Fruit fly (Drosophila melanogaster) whole organism, embryonic: Measurements from ENCODE around the gene Dph3.
A peak's percentile ranks its signal among the peaks of the same experiment; 100 is the strongest.

Source experiments
- Bgb ChIP-seq: fragments of 200-800 bp; sonication (Bioruptor generic); IDR thresholded peaks from 2 replicates; pipeline ENCODE4 v1.3.6; 2022; ENCODE audit warnings: missing biosample characterization, missing genetic modification characterization; ENCODE audit not compliant: partially characterized antibody
- CG10209 ChIP-seq: fragments of 200-800 bp; sonication (Bioruptor generic); optimal IDR thresholded peaks from 3 replicates; lab custom pipeline; 2017; ENCODE audit warnings: missing biosample characterization, mild to moderate bottlenecking, missing genetic modification characterization, missing genetic modification reagents
- CG10267 ChIP-seq: fragments of 200-800 bp; sonication (Bioruptor generic); optimal IDR thresholded peaks from 2 replicates; lab custom pipeline; 2018; ENCODE audit warnings: missing biosample characterization, mild to moderate bottlenecking, missing genetic modification characterization, moderate library complexity
- CG10979 ChIP-seq: fragments of 200-800 bp; sonication (Bioruptor generic); optimal IDR thresholded peaks from 2 replicates; lab custom pipeline; 2018; ENCODE audit warnings: missing biosample characterization, mild to moderate bottlenecking, missing genetic modification characterization, moderate library complexity
- CG12104 ChIP-seq: fragments of 200-800 bp; sonication (Bioruptor generic); optimal IDR thresholded peaks from 3 replicates; lab custom pipeline; 2016; ENCODE audit warnings: missing biosample characterization, missing genetic modification characterization
- CG15011 ChIP-seq: fragments of 200-800 bp; sonication (Bioruptor generic); optimal IDR thresholded peaks from 3 replicates; lab custom pipeline; 2018; ENCODE audit warnings: missing biosample characterization, mild to moderate bottlenecking, missing genetic modification characterization
- CG1602 ChIP-seq: fragments of 200-800 bp; sonication (Bioruptor generic); optimal IDR thresholded peaks from 3 replicates; lab custom pipeline; 2016; ENCODE audit warnings: missing biosample characterization, missing genetic modification characterization
- CG17328 ChIP-seq: fragments of 200-800 bp; sonication (Bioruptor generic); IDR thresholded peaks from 2 replicates; pipeline ENCODE4 v1.3.6; 2022; ENCODE audit warnings: missing biosample characterization, missing genetic modification characterization
- CG18599 ChIP-seq: fragments of 200-800 bp; sonication (Bioruptor generic); optimal IDR thresholded peaks from 3 replicates; lab custom pipeline; 2017; ENCODE audit warnings: missing biosample characterization, missing genetic modification characterization, mild to moderate bottlenecking, moderate library complexity, missing genetic modification reagents
- CG3847 ChIP-seq: fragments of 200-800 bp; sonication (Bioruptor generic); IDR thresholded peaks from 2 replicates; pipeline ENCODE4 v1.3.6; 2022; ENCODE audit warnings: missing biosample characterization, missing genetic modification characterization
- CG4282 ChIP-seq: fragments of 200-800 bp; sonication (Bioruptor generic); optimal IDR thresholded peaks from 2 replicates; lab custom pipeline; 2016; ENCODE audit warnings: missing biosample characterization, missing genetic modification characterization
- CG4404 ChIP-seq: fragments of 200-800 bp; sonication (Bioruptor generic); IDR thresholded peaks from 2 replicates; pipeline ENCODE4 v1.3.6; 2022; ENCODE audit warnings: missing biosample characterization, missing genetic modification characterization
- CG6683 ChIP-seq: fragments of 200-800 bp; sonication (Bioruptor generic); optimal IDR thresholded peaks from 2 replicates; lab custom pipeline; 2017; ENCODE audit warnings: missing biosample characterization, mild to moderate bottlenecking, missing genetic modification characterization, missing genetic modification reagents
- CG6854 ChIP-seq: fragments of 200-800 bp; sonication (Bioruptor generic); optimal IDR thresholded peaks from 3 replicates; lab custom pipeline; 2017; ENCODE audit warnings: missing biosample characterization, mild to moderate bottlenecking, missing genetic modification characterization
- CG7357 ChIP-seq: fragments of 200-800 bp; sonication (Bioruptor generic); IDR thresholded peaks from 3 replicates; pipeline ENCODE4 v1.3.6; 2022; ENCODE audit warnings: missing biosample characterization, missing genetic modification characterization
- CG7372 ChIP-seq: fragments of 200-800 bp; sonication (Bioruptor generic); IDR thresholded peaks from 2 replicates; pipeline ENCODE4 v1.3.6; 2022; ENCODE audit warnings: missing biosample characterization, missing genetic modification characterization
- CG7963 ChIP-seq: fragments of 200-800 bp; sonication (Bioruptor generic); IDR thresholded peaks from 3 replicates; pipeline ENCODE4 v1.3.6; 2022; ENCODE audit warnings: missing biosample characterization, missing genetic modification characterization; ENCODE audit not compliant: partially characterized antibody
- CG9817 ChIP-seq: fragments of 200-800 bp; sonication (Bioruptor generic); optimal IDR thresholded peaks from 2 replicates; lab custom pipeline; 2018; ENCODE audit warnings: missing biosample characterization, mild to moderate bottlenecking, missing genetic modification characterization, moderate library complexity
- CG9932 ChIP-seq: fragments of 200-800 bp; sonication (Bioruptor generic); IDR thresholded peaks from 2 replicates; pipeline ENCODE4 v1.3.6; 2022; ENCODE audit warnings: missing biosample characterization, missing genetic modification characterization
- Dip2 ChIP-seq: fragments of 200-800 bp; sonication (Bioruptor generic); IDR thresholded peaks from 2 replicates; pipeline ENCODE4 v1.3.6; 2022; ENCODE audit warnings: missing biosample characterization, missing genetic modification characterization
- Dip3 ChIP-seq: fragments of 200-800 bp; sonication (Bioruptor generic); optimal IDR thresholded peaks from 3 replicates; lab custom pipeline; 2016; ENCODE audit warnings: missing biosample characterization, missing genetic modification characterization
- Fer1 ChIP-seq: fragments of 200-800 bp; sonication (Bioruptor generic); optimal IDR thresholded peaks from 2 replicates; lab custom pipeline; 2017; ENCODE audit warnings: missing biosample characterization, mild to moderate bottlenecking, missing genetic modification characterization
- Gug ChIP-seq: fragments of 200-800 bp; sonication (Bioruptor generic); IDR thresholded peaks from 4 replicates; pipeline ENCODE4 v1.3.6; 2022; ENCODE audit warnings: missing biosample characterization, missing genetic modification characterization
- HLH4C ChIP-seq: fragments of 200-800 bp; sonication (Bioruptor generic); IDR thresholded peaks from 3 replicates; pipeline ENCODE4 v1.3.6; 2022; ENCODE audit warnings: missing biosample characterization, missing genetic modification characterization; ENCODE audit not compliant: partially characterized antibody
- Max ChIP-seq: fragments of 200-800 bp; sonication (Bioruptor generic); optimal IDR thresholded peaks from 2 replicates; lab custom pipeline; 2016; ENCODE audit warnings: missing biosample characterization, mild to moderate bottlenecking, missing genetic modification characterization
- Med ChIP-seq: fragments of 200-800 bp; sonication (Bioruptor generic); peaks from one replicate; lab custom pipeline; 2016; ENCODE audit warnings: missing biosample characterization, missing genetic modification characterization, mild to moderate bottlenecking, inconsistent platforms, moderate library complexity
- Mes4 ChIP-seq: fragments of 200-800 bp; sonication (Bioruptor generic); optimal IDR thresholded peaks from 2 replicates; lab custom pipeline; 2016; ENCODE audit warnings: missing biosample characterization, missing genetic modification characterization
- Myb ChIP-seq: fragments of 200-800 bp; sonication (Bioruptor generic); optimal IDR thresholded peaks from 2 replicates; lab custom pipeline; 2016; ENCODE audit warnings: missing biosample characterization, missing genetic modification characterization
- NfI ChIP-seq: fragments of 200-800 bp; sonication (Bioruptor generic); optimal IDR thresholded peaks from 3 replicates; lab custom pipeline; 2018; ENCODE audit warnings: missing biosample characterization, mild to moderate bottlenecking, missing genetic modification characterization, moderate library complexity
- Poxn ChIP-seq: fragments of 200-800 bp; sonication (Bioruptor generic); IDR thresholded peaks from 2 replicates; pipeline ENCODE4 v1.3.6; 2022; ENCODE audit warnings: missing biosample characterization, missing genetic modification characterization
- Rfx ChIP-seq: fragments of 200-800 bp; sonication (Bioruptor generic); IDR thresholded peaks from 2 replicates; pipeline ENCODE4 v1.3.6; 2022; ENCODE audit warnings: missing biosample characterization, missing genetic modification characterization
- TFAM ChIP-seq: fragments of 200-800 bp; sonication (Bioruptor generic); optimal IDR thresholded peaks from 2 replicates; lab custom pipeline; 2017; ENCODE audit warnings: missing biosample characterization, missing genetic modification characterization, inconsistent platforms
- YL-1 ChIP-seq: fragments of 200-800 bp; sonication (Bioruptor generic); optimal IDR thresholded peaks from 3 replicates; lab custom pipeline; 2017; ENCODE audit warnings: missing biosample characterization, mild to moderate bottlenecking, missing genetic modification characterization
- bab2 ChIP-seq: fragments of 200-800 bp; sonication (Bioruptor generic); optimal IDR thresholded peaks from 2 replicates; lab custom pipeline; 2016; ENCODE audit warnings: missing biosample characterization, missing genetic modification characterization
- bsh ChIP-seq, 2 experiments: fragments of 200-800 bp; sonication (Bioruptor generic); optimal IDR thresholded peaks; 2 replicates each; lab custom pipeline; 2017 to 2018; ENCODE audit warnings: mild to moderate bottlenecking in 2 of 2, missing biosample characterization in 2 of 2, missing genetic modification characterization in 2 of 2, moderate library complexity in 1 of 2
- chif ChIP-seq, 2 experiments: fragments of 200-800 bp; sonication (Bioruptor generic); optimal IDR thresholded peaks; 3 replicates each; lab custom pipeline; 2016; ENCODE audit warnings: missing biosample characterization in 2 of 2, missing genetic modification characterization in 2 of 2
- disco-r ChIP-seq: fragments of 200-800 bp; sonication (Bioruptor generic); optimal IDR thresholded peaks from 2 replicates; lab custom pipeline; 2016; ENCODE audit warnings: missing biosample characterization, missing genetic modification characterization
- dmrt99B ChIP-seq: fragments of 200-800 bp; sonication (Bioruptor generic); optimal IDR thresholded peaks from 2 replicates; lab custom pipeline; 2018; ENCODE audit warnings: missing biosample characterization, mild to moderate bottlenecking, missing genetic modification characterization, moderate library complexity
- dpn ChIP-seq, 2 experiments: fragments of 200-800 bp; sonication (Bioruptor generic); optimal IDR thresholded peaks; 3 replicates each; lab custom pipeline; 2016; ENCODE audit warnings: missing biosample characterization in 2 of 2, missing genetic modification characterization in 2 of 2
- en ChIP-seq: fragments of 200-800 bp; sonication (Bioruptor generic); optimal IDR thresholded peaks from 2 replicates; lab custom pipeline; 2016; ENCODE audit warnings: missing biosample characterization, missing genetic modification characterization
- grau ChIP-seq: fragments of 200-800 bp; optimal IDR thresholded peaks from 3 replicates; lab custom pipeline; 2019; ENCODE audit warnings: missing biosample characterization, mild to moderate bottlenecking, missing genetic modification characterization, moderate library complexity
- gt ChIP-seq: fragments of 200-800 bp; sonication (Bioruptor generic); IDR thresholded peaks from 2 replicates; pipeline ENCODE4 v1.3.6; 2022; ENCODE audit warnings: missing biosample characterization, missing genetic modification characterization
- hkb ChIP-seq, 2 experiments: fragments of 200-800 bp in 1 of 2; fragments of >200 bp in 1 of 2; sonication (Bioruptor generic) in 1 of 2; IDR thresholded peaks in 1 of 2; optimal IDR thresholded peaks in 1 of 2; 2 replicates each; pipeline versions ENCODE4 v1.3.6 to Lab custom; 2017 to 2022; ENCODE audit warnings: missing biosample characterization in 1 of 2, missing genetic modification characterization in 1 of 2
- jing ChIP-seq: fragments of 200-800 bp; sonication (Bioruptor generic); optimal IDR thresholded peaks from 2 replicates; lab custom pipeline; 2018; ENCODE audit warnings: missing biosample characterization, mild to moderate bottlenecking, missing genetic modification characterization
- jumu ChIP-seq: fragments of 200-800 bp; sonication (Bioruptor generic); optimal IDR thresholded peaks from 3 replicates; lab custom pipeline; 2016; ENCODE audit warnings: missing biosample characterization, missing genetic modification characterization
- kah ChIP-seq: fragments of 200-800 bp; sonication (Bioruptor generic); optimal IDR thresholded peaks from 2 replicates; lab custom pipeline; 2018; ENCODE audit warnings: missing biosample characterization, mild to moderate bottlenecking, missing genetic modification characterization
- phol ChIP-seq: fragments of 200-800 bp; sonication (Bioruptor generic); optimal IDR thresholded peaks from 3 replicates; lab custom pipeline; 2018; ENCODE audit warnings: missing biosample characterization, mild to moderate bottlenecking, missing genetic modification characterization, moderate library complexity
- scrt ChIP-seq: fragments of 200-800 bp; sonication (Bioruptor generic); optimal IDR thresholded peaks from 2 replicates; lab custom pipeline; 2018; ENCODE audit warnings: missing biosample characterization, mild to moderate bottlenecking, missing genetic modification characterization, moderate library complexity
- zen ChIP-seq: fragments of 200-800 bp; sonication (Bioruptor generic); optimal IDR thresholded peaks from 3 replicates; lab custom pipeline; 2018; ENCODE audit warnings: missing biosample characterization, mild to moderate bottlenecking, missing genetic modification characterization, moderate library complexity

The Dph3 gene

DNA sequence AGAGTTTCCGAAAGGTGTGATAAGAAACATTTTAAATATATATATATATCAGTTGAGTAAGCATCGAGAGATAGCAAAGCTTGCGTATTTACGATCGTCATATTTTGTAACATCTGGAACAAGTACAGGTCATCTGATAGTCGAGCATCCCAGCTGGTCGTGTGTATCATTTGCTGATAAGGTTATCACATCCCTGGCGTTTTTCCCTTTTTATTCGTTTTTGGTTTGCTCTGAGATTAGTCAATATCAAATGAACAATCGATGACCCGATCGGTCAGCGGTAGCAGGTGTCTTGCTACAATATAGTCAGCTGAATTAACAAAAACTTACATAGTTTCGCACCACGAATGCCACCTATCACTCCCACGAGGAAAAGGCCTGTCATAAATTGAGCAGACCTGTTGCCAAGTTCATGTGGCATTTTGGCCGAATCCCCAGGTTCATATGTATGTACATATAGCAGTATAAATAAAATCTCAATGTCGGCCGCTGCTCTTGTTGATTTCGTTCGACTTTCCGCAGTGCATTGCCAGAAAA lies 30.8 kb upstream of the Dph3 start (continued):
- peak; percentile 33; the same call in 1 of the 4 replicates for TF ChIP-seq Gug (GFP tag; lab: Robert Waterston, UW)
- TF ChIP-seq CG9817 (tag; lab: Kevin White, UChicago) = peak; percentile 34
- no peak for TF ChIP-seq Dip2 (GFP tag; lab: Robert Waterston, UW)
- TF ChIP-seq phol (tag; lab: Kevin White, UChicago) = peak; percentile 53
- TF ChIP-seq bsh (GFP tag; optimal IDR thresholded peaks at IDR 0.05; lab: Kevin White, UChicago) = peak in 1 of 2 experiments; percentile 44
- TF ChIP-seq Bgb (GFP tag; lab: Robert Waterston, UW) = no peak
- TF ChIP-seq Fer1 = peak; percentile 46
- TF ChIP-seq Dip3 = peak; percentile 39
- no peak for TF ChIP-seq jumu
- no peak for TF ChIP-seq hkb (optimal IDR thresholded peaks at IDR 0.05; lab: Kevin White, UChicago)
- TF ChIP-seq hkb (GFP tag; IDR thresholded peaks at IDR 0.05; lab: Robert Waterston, UW) = peak; percentile 60; the same call in 1 of the 2 replicates
- TF ChIP-seq YL-1 (GFP tag; lab: Kevin White, UChicago) = no peak
- peak; percentile 42; the same call in 1 of the 3 replicates for TF ChIP-seq HLH4C (GFP tag; lab: Robert Waterston, UW)
- peak; percentile 60 for TF ChIP-seq NfI (GFP tag; lab: Kevin White, UChicago)
- no peak for TF ChIP-seq CG7372
- no peak for TF ChIP-seq jing (GFP tag; lab: Kevin White, UChicago)
- peak; percentile 63 for TF ChIP-seq scrt (GFP tag; lab: Kevin White, UChicago)
- peak; percentile 9 for TF ChIP-seq CG1602 (GFP tag; lab: Kevin White, UChicago)
- TF ChIP-seq CG4404 (GFP tag; lab: Robert Waterston, UW) = no peak
- TF ChIP-seq Myb (GFP tag; lab: Kevin White, UChicago) = no peak
- peak; percentile 79 for TF ChIP-seq grau (tag; lab: Kevin White, UChicago)
- TF ChIP-seq kah (GFP tag; lab: Kevin White, UChicago) = no peak
- TF ChIP-seq CG12104 (GFP tag; lab: Kevin White, UChicago) = peak; percentile 51
- TF ChIP-seq Poxn = no peak
- TF ChIP-seq CG6683 (GFP tag; lab: Kevin White, UChicago) = no peak
- peak; percentile 82 for TF ChIP-seq CG18599 (GFP tag; lab: Kevin White, UChicago)
- TF ChIP-seq CG6854 (GFP tag; lab: Kevin White, UChicago) = peak; percentile 26
- TF ChIP-seq en (GFP tag; lab: Kevin White, UChicago) = no peak
- peak; percentile 40 for TF ChIP-seq CG3847 (GFP tag; lab: Robert Waterston, UW)
- peak in 1 of 2 experiments; percentile 65 for TF ChIP-seq dpn (GFP tag; optimal IDR thresholded peaks at IDR 0.05; lab: Kevin White, UChicago)
- peak; percentile 40; the same call in 1 of the 3 replicates for TF ChIP-seq CG7357
- TF ChIP-seq CG17328 = peak; percentile 39; the same call in 1 of the 2 replicates
- peak; percentile 56 for TF ChIP-seq Max
- TF ChIP-seq dmrt99B = peak; percentile 61
- no peak for TF ChIP-seq Mes4 (GFP tag; lab: Kevin White, UChicago)
- peak; percentile 75 for TF ChIP-seq Rfx (GFP tag; lab: Robert Waterston, UW)
- TF ChIP-seq chif (GFP tag; optimal IDR thresholded peaks at IDR 0.05; lab: Kevin White, UChicago) = no peak
- no peak for TF ChIP-seq zen
- TF ChIP-seq CG15011 = peak; percentile 7
- no peak for TF ChIP-seq disco-r (GFP tag; lab: Kevin White, UChicago)
- TF ChIP-seq CG4282 (GFP tag; lab: Kevin White, UChicago) = no peak
- peak; percentile 40 for TF ChIP-seq CG9932 (GFP tag; lab: Robert Waterston, UW)
- no peak for TF ChIP-seq CG7963 (GFP tag; lab: Robert Waterston, UW)
- TF ChIP-seq gt = no peak
- peak; percentile 77 for TF ChIP-seq Med (GFP tag; lab: Kevin White, UChicago)
- peak; percentile 18 for TF ChIP-seq CG10979 (tag; lab: Kevin White, UChicago)
- TF ChIP-seq CG10209 (GFP tag; lab: Kevin White, UChicago) = peak; percentile 55
- TF ChIP-seq TFAM (GFP tag; lab: Kevin White, UChicago) = no peak
- peak; percentile 15 for TF ChIP-seq CG10267 (tag; lab: Kevin White, UChicago)
- no peak for TF ChIP-seq bab2 (GFP tag; lab: Kevin White, UChicago)
